Comparison of ENCODE assay signal across 2 fruit fly cellular contexts in the genomic region with DNA sequence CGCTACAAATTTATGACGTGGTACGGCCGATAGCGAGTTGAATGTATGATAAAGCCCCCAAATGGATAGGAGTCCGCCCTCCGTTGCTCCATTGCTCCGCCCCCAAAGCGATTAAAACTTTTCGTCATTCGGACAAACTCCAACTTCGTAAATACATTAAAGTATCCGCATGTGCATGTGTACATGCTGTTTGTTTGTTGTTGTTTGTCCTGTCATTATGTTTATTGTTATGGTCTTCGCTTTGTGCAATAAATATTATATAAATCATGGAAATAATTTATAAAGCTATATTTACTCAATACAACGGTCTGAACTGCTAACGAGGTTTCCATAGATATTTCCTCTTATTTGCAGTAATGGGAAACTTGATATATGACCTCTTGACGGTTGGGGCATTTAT.
TF ChIP-seq lines count a peak whose summit lies in the region.

No protein-coding gene starts in this region.

- TF ChIP-seq CTCF in whole organism, embryonic (GFP tag; optimal IDR thresholded peaks at IDR 0.05; lab: Kevin White, UChicago): no peak

TF ChIP-seq in whole organism, embryonic, 481 proteins besides CTCF, POLR2A, EP300 and RAD21:
- TF ChIP-seq Ssrp (tag; optimal IDR thresholded peaks at IDR 0.05; lab: Kevin White, UChicago) (no peak), CG10431 (GFP tag; optimal IDR thresholded peaks at IDR 0.05; lab: Kevin White, UChicago) (no peak), Adf1 (GFP tag; IDR thresholded peaks at IDR 0.05; lab: Robert Waterston, UW) (no peak), CG4360 (GFP tag; IDR thresholded peaks at IDR 0.05; lab: Robert Waterston, UW) (peak; percentile 40; the same call in 1 of the 2 replicates), CG31388 (GFP tag; optimal IDR thresholded peaks at IDR 0.05; lab: Kevin White, UChicago) (no peak), CG12391 (tag; optimal IDR thresholded peaks at IDR 0.05; lab: Kevin White, UChicago) (no peak), E2f1 (GFP tag; IDR thresholded peaks at IDR 0.05; lab: Robert Waterston, UW) (no peak), peb (GFP tag; IDR thresholded peaks at IDR 0.05; lab: Robert Waterston, UW) (no peak), pb (GFP tag; optimal IDR thresholded peaks at IDR 0.05; lab: Kevin White, UChicago) (no peak), vnd (GFP tag; IDR thresholded peaks at IDR 0.05; lab: Robert Waterston, UW; ENCODE audit: partially characterized antibody) (no peak), dmrt11E (tag; optimal IDR thresholded peaks at IDR 0.05; lab: Kevin White, UChicago) (peak; percentile 12), CG15601 (tag; optimal IDR thresholded peaks at IDR 0.05; lab: Kevin White, UChicago) (peak; percentile 9), CG7745 (tag; optimal IDR thresholded peaks at IDR 0.05; lab: Kevin White, UChicago) (peak; percentile 42), CG3726 (GFP tag; IDR thresholded peaks at IDR 0.05; lab: Robert Waterston, UW) (no peak), Neu2 (GFP tag; optimal IDR thresholded peaks at IDR 0.05; lab: Kevin White, UChicago; ENCODE audit: borderline replicate concordance) (no peak), caup (GFP tag; optimal IDR thresholded peaks at IDR 0.05; lab: Kevin White, UChicago; ENCODE audit: severe bottlenecking) (no peak), CG3407 (GFP tag; optimal IDR thresholded peaks at IDR 0.05; lab: Kevin White, UChicago) (no peak), Dek (tag; optimal IDR thresholded peaks at IDR 0.05; lab: Kevin White, UChicago) (no peak), NfI (GFP tag; optimal IDR thresholded peaks at IDR 0.05; lab: Kevin White, UChicago) (no peak), wor (GFP tag; IDR thresholded peaks at IDR 0.05; lab: Robert Waterston, UW) (no peak), CG17912 (GFP tag; optimal IDR thresholded peaks at IDR 0.05; lab: Kevin White, UChicago) (no peak), CG7839 (tag; optimal IDR thresholded peaks at IDR 0.05; lab: Kevin White, UChicago) (no peak), CG9727 (GFP tag; optimal IDR thresholded peaks at IDR 0.05; lab: Kevin White, UChicago) (peak; percentile 3), CG12744 (GFP tag; optimal IDR thresholded peaks at IDR 0.05; lab: Kevin White, UChicago) (no peak), hkb (optimal IDR thresholded peaks at IDR 0.05; lab: Kevin White, UChicago) (no peak), hkb (GFP tag; IDR thresholded peaks at IDR 0.05; lab: Robert Waterston, UW) (0 out of 2 replicates have a peak, but pooled peaks have one; percentile 22), chn (GFP tag; optimal IDR thresholded peaks at IDR 0.05; lab: Kevin White, UChicago) (no peak), ftz-f1 (GFP tag; optimal IDR thresholded peaks at IDR 0.05; lab: Kevin White, UChicago) (no peak), Nf-YB (GFP tag; optimal IDR thresholded peaks at IDR 0.05; lab: Kevin White, UChicago) (no peak), pho (GFP tag; optimal IDR thresholded peaks at IDR 0.05; lab: Kevin White, UChicago) (no peak), Max (GFP tag; optimal IDR thresholded peaks at IDR 0.05; lab: Kevin White, UChicago) (no peak), Bteb2 (GFP tag; optimal IDR thresholded peaks at IDR 0.05; lab: Kevin White, UChicago) (no peak), CG33557 (GFP tag; optimal IDR thresholded peaks at IDR 0.05; lab: Kevin White, UChicago) (peak; percentile 54), Med (GFP tag; lab: Kevin White, UChicago) (peak; percentile 15), CG15696 (tag; optimal IDR thresholded peaks at IDR 0.05; lab: Kevin White, UChicago) (peak; percentile 12), sens (GFP tag; lab: Kevin White, UChicago) (peak; percentile 50), Poxn (GFP tag; IDR thresholded peaks at IDR 0.05; lab: Robert Waterston, UW) (no peak), bsh (GFP tag; optimal IDR thresholded peaks at IDR 0.05; lab: Kevin White, UChicago) (peak in 1 of 2 experiments; percentile 11), CG18262 (tag; optimal IDR thresholded peaks at IDR 0.05; lab: Kevin White, UChicago) (peak; percentile 7), CG2712 (tag; optimal IDR thresholded peaks at IDR 0.05; lab: Kevin White, UChicago) (peak; percentile 6), CG4617 (GFP tag; optimal IDR thresholded peaks at IDR 0.05; lab: Kevin White, UChicago; ENCODE audit: borderline replicate concordance) (no peak), CG2889 (GFP tag; IDR thresholded peaks at IDR 0.05; lab: Robert Waterston, UW) (no peak), CG12659 (GFP tag; optimal IDR thresholded peaks at IDR 0.05; lab: Kevin White, UChicago) (no peak)

TF ChIP-seq in whole organism, prepupa, 60 proteins besides CTCF, POLR2A, EP300 and RAD21:
- no peak for TF ChIP-seq Ets96B (tag; optimal IDR thresholded peaks at IDR 0.05; lab: Kevin White, UChicago)
- no peak for TF ChIP-seq CG11294 (GFP tag; IDR thresholded peaks at IDR 0.05; lab: Robert Waterston, UW)
- no peak for TF ChIP-seq CG3919 (GFP tag; optimal IDR thresholded peaks at IDR 0.05; lab: Kevin White, UChicago)
- TF ChIP-seq Smox (GFP tag; optimal IDR thresholded peaks at IDR 0.05; lab: Kevin White, UChicago): no peak
- TF ChIP-seq Met (GFP tag; optimal IDR thresholded peaks at IDR 0.05; lab: Kevin White, UChicago): no peak
- TF ChIP-seq CG6276 (GFP tag; optimal IDR thresholded peaks at IDR 0.05; lab: Kevin White, UChicago): no peak
- peak; percentile 9 for TF ChIP-seq fkh (GFP tag; optimal IDR thresholded peaks at IDR 0.05; lab: Kevin White, UChicago)
